Fruit fly (Drosophila melanogaster): Measurements from ENCODE around the gene Gr39a.

- no peak for TF ChIP-seq CG8159 (tag; optimal IDR thresholded peaks at IDR 0.05)
- TF ChIP-seq CG4496 (GFP tag; IDR thresholded peaks at IDR 0.05) = peak; percentile 38; the same call in 1 of the 3 replicates
- TF ChIP-seq CG17806 (tag; optimal IDR thresholded peaks at IDR 0.05) = peak; percentile 36
- TF ChIP-seq CG14655 (GFP tag; optimal IDR thresholded peaks at IDR 0.05) = peak; percentile 33
- no peak; the same call in 1 of the 3 replicates for TF ChIP-seq fd96Ca (GFP tag; IDR thresholded peaks at IDR 0.05)
- TF ChIP-seq gl (tag; optimal IDR thresholded peaks at IDR 0.05) = no peak
Measured at dm6 chr2L:21309754-21310426, 19.4 kb downstream of the Gr39a start, which contains the start of gene Mondo.
